Worm (Caenorhabditis elegans): Measurements from ENCODE around the gene cutl-3.

Gene cutl-3

ce11 chrX:14978756-14979155, 20.2 kb downstream of the cutl-3 start (continued):
- 0 out of 2 replicates have a peak, but pooled peaks have one; percentile 30 for TF ChIP-seq nfyb-1 (GFP tag; IDR thresholded peaks at IDR 0.05)
- no peak for TF ChIP-seq ekl-4 (GFP tag; IDR thresholded peaks at IDR 0.05)
- TF ChIP-seq hlh-26 (GFP tag; conservative IDR thresholded peaks at IDR 0.05), result no peak
- no peak for TF ChIP-seq cebp-1 (GFP tag; IDR thresholded peaks at IDR 0.05)
- peak; percentile 49 for TF ChIP-seq cebp-1 (tag; optimal IDR thresholded peaks at IDR 0.05)
- no peak for TF ChIP-seq ceh-27 (GFP tag; optimal IDR thresholded peaks at IDR 0.05)
- no peak for TF ChIP-seq madf-10 (tag; optimal IDR thresholded peaks at IDR 0.05)
- TF ChIP-seq lsl-1 (GFP tag; optimal IDR thresholded peaks at IDR 0.05), result no peak
- peak; percentile 30 for TF ChIP-seq ztf-26 (tag; optimal IDR thresholded peaks at IDR 0.05)
- no peak for TF ChIP-seq ztf-18 (tag; optimal IDR thresholded peaks at IDR 0.05)
- no peak for TF ChIP-seq rec-8 (tag; optimal IDR thresholded peaks at IDR 0.05)
- TF ChIP-seq lin-35 (GFP tag; optimal IDR thresholded peaks at IDR 0.05), result peak in 1 of 3 experiments; percentile 3
- peak; percentile 57 for TF ChIP-seq ama-1 (optimal IDR thresholded peaks at IDR 0.05)
- no peak for TF ChIP-seq ama-1 (GFP tag; optimal IDR thresholded peaks at IDR 0.05)
- TF ChIP-seq ceh-40 (GFP tag; IDR thresholded peaks at IDR 0.05), result no peak
- no peak for TF ChIP-seq F39B2.1 (GFP tag; IDR thresholded peaks at IDR 0.05)
- TF ChIP-seq hmg-1.2 (GFP tag; IDR thresholded peaks at IDR 0.05), result peak; percentile 29; the same call in 1 of the 2 replicates
- no peak for TF ChIP-seq madf-3 (GFP tag; IDR thresholded peaks at IDR 0.05)
- no peak for TF ChIP-seq mcd-1 (GFP tag; IDR thresholded peaks at IDR 0.05)
- TF ChIP-seq nhr-80 (tag; optimal IDR thresholded peaks at IDR 0.05), result peak; percentile 39
- no peak for TF ChIP-seq attf-3 (GFP tag; conservative IDR thresholded peaks at IDR 0.05)
- TF ChIP-seq snpc-1.1 (tag; optimal IDR thresholded peaks at IDR 0.05; ENCODE audit: insufficient read depth), result no peak
- TF ChIP-seq dpff-1 (tag; optimal IDR thresholded peaks at IDR 0.05), result no peak
- no peak for TF ChIP-seq snpc-3.4 (tag; optimal IDR thresholded peaks at IDR 0.05)
- TF ChIP-seq xnd-1 (tag; optimal IDR thresholded peaks at IDR 0.05), result no peak
- no peak for TF ChIP-seq nhr-90 (tag; optimal IDR thresholded peaks at IDR 0.05)
- no peak for TF ChIP-seq ceh-91 (GFP tag; IDR thresholded peaks at IDR 0.05)

- TF ChIP-seq madf-3 (GFP tag; IDR thresholded peaks at IDR 0.05) (no peak), rec-8 (tag; optimal IDR thresholded peaks at IDR 0.05) (no peak), T07F8.4 (tag; optimal IDR thresholded peaks at IDR 0.05) (no peak), F22D6.2 (tag; optimal IDR thresholded peaks at IDR 0.05) (no peak), nfya-1 (tag; optimal IDR thresholded peaks at IDR 0.05; ENCODE audit: borderline replicate concordance, insufficient read depth) (no peak), ceh-79 (tag; optimal IDR thresholded peaks at IDR 0.05) (no peak), pha-4 (tag; optimal IDR thresholded peaks at IDR 0.05) (no peak), egl-18 (GFP tag; IDR thresholded peaks at IDR 0.05) (no peak), B0035.1 (tag; optimal IDR thresholded peaks at IDR 0.05) (no peak), sptf-2 (GFP tag; optimal IDR thresholded peaks at IDR 0.05) (no peak), lin-40 (tag; optimal IDR thresholded peaks at IDR 0.05) (no peak), hsf-1 (GFP tag; IDR thresholded peaks at IDR 0.05) (0 out of 2 replicates have a peak, but pooled peaks have one; percentile 21), ets-4 (GFP tag; optimal IDR thresholded peaks at IDR 0.05) (no peak), rpc-1 (optimal IDR thresholded peaks at IDR 0.05) (peak; percentile 55), rpc-1 (tag; optimal IDR thresholded peaks at IDR 0.05) (peak; percentile 81), die-1 (tag; optimal IDR thresholded peaks at IDR 0.05) (no peak), ztf-25 (GFP tag; IDR thresholded peaks at IDR 0.05) (no peak), hlh-26 (GFP tag; conservative IDR thresholded peaks at IDR 0.05) (no peak), lin-26 (GFP tag; IDR thresholded peaks at IDR 0.05) (0 out of 2 replicates have a peak, but pooled peaks have one; percentile 44), F23B12.7 (tag; optimal IDR thresholded peaks at IDR 0.05; ENCODE audit: insufficient read depth) (no peak), hmg-1.2 (GFP tag; IDR thresholded peaks at IDR 0.05) (peak; percentile 35), F37B4.10 (GFP tag; IDR thresholded peaks at IDR 0.05) (no peak), xnd-1 (tag; optimal IDR thresholded peaks at IDR 0.05) (no peak), mxl-1 (tag; optimal IDR thresholded peaks at IDR 0.05) (no peak), ztf-6 (GFP tag; IDR thresholded peaks at IDR 0.05) (no peak), T26A5.8 (tag; optimal IDR thresholded peaks at IDR 0.05) (no peak)
Measured at ce11 chrX:14976840-14977534, 22.0 kb downstream of the cutl-3 start.

All from whole organism, young adult.